Worm (Caenorhabditis elegans) whole organism, early embryonic: ENCODE data around the gene C07A4.3.

Experiments
- F13C5.2 ChIP-seq: sonication (generic microtip); optimal IDR thresholded peaks from 2 replicates; lab custom pipeline; 2017; ENCODE audit warnings: mild to moderate bottlenecking, missing genetic modification characterization, inconsistent platforms, missing compliant biosample characterization
- ama-1 ChIP-seq: fragments of 150-350 bp; optimal IDR thresholded peaks from 2 replicates; lab custom pipeline; 2014
- ceh-13 ChIP-seq: fragments of 200-800 bp; sonication (Bioruptor generic); optimal IDR thresholded peaks from 2 replicates; lab custom pipeline; 2018; ENCODE audit warnings: mild to moderate bottlenecking, missing genetic modification characterization, missing compliant biosample characterization
- tbx-11 ChIP-seq: fragments of 200-800 bp; sonication (Bioruptor generic); IDR thresholded peaks from 2 replicates; pipeline ENCODE4 v1.3.6; 2022; ENCODE audit warnings: missing genetic modification characterization, missing compliant biosample characterization

DNA sequence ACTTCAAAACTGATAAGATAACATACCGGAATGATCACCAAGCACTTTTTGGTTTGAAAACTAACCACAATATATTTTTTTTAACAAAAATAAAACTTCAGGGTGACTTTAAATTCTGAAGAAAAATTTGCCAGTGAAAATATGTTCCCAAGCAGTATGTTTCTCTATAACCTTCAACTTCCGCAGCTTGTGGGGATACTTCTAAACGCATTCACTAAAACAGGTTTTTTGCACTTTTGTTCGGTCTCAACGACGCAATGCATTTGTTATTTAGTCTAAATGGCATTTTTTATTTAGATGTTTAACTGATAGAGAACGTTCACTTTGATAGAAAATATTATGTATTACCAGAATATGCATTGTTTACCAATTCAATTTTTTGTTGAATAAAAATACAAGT, 14.5 kb downstream of the C07A4.3 start:
- TF ChIP-seq ama-1 (lab: Kevin White, UChicago) (no peak), ceh-13 (GFP tag; lab: Kevin White, UChicago) (no peak), F13C5.2 (tag; lab: Kevin White, UChicago) (no peak), tbx-11 (no peak)
